Worm (Caenorhabditis elegans) whole organism, midembryonic: Measurements from ENCODE around the gene C18F10.2.

ENCODE experiments used
- T22C8.4 ChIP-seq: fragments of 200-800 bp; sonication (Bioruptor generic); IDR thresholded peaks from 2 replicates; pipeline ENCODE4 v1.3.6; 2022; ENCODE audit warnings: missing genetic modification characterization, missing compliant biosample characterization
- cog-1 ChIP-seq: sonication (generic microtip); optimal IDR thresholded peaks from 2 replicates; lab custom pipeline; 2016; ENCODE audit warnings: missing genetic modification characterization, missing compliant biosample characterization
- flt-1 ChIP-seq: fragments of 200-800 bp; sonication (Bioruptor generic); IDR thresholded peaks from 2 replicates; pipeline ENCODE4 v1.3.6; 2022; ENCODE audit warnings: missing genetic modification characterization, missing compliant biosample characterization
- klf-2 ChIP-seq: fragments of 200-800 bp; sonication (Bioruptor generic); conservative IDR thresholded peaks from 2 replicates; pipeline ENCODE4 v1.3.6; 2022; ENCODE audit warnings: missing genetic modification reagents, missing genetic modification characterization, missing compliant biosample characterization
- med-1 ChIP-seq: sonication (generic microtip); optimal IDR thresholded peaks from 2 replicates; lab custom pipeline; 2017; ENCODE audit warnings: missing genetic modification characterization, mild to moderate bottlenecking, missing compliant biosample characterization, antibody characterized with exemption, missing genetic modification reagents; ENCODE audit not compliant: insufficient read depth
- ref-1 ChIP-seq: fragments of 200-800 bp; sonication (Bioruptor generic); conservative IDR thresholded peaks from 2 replicates; pipeline ENCODE4 v1.3.6; 2022; ENCODE audit warnings: missing genetic modification reagents, missing genetic modification characterization, missing compliant biosample characterization
- tab-1 ChIP-seq: fragments of 200-800 bp; sonication (Bioruptor generic); IDR thresholded peaks from 2 replicates; pipeline ENCODE4 v1.3.6; 2022; ENCODE audit warnings: missing genetic modification characterization, missing compliant biosample characterization
- ztf-23 ChIP-seq: fragments of 200-800 bp; sonication (Bioruptor generic); IDR thresholded peaks from 2 replicates; pipeline ENCODE4 v1.3.6; 2022; ENCODE audit warnings: missing genetic modification reagents, missing genetic modification characterization, missing compliant biosample characterization
- ztf-29 ChIP-seq: fragments of 200-800 bp; sonication (Bioruptor generic); IDR thresholded peaks from 2 replicates; pipeline ENCODE4 v1.3.6; 2022; ENCODE audit warnings: missing genetic modification reagents, missing genetic modification characterization, missing compliant biosample characterization

Gene C18F10.2

DNA sequence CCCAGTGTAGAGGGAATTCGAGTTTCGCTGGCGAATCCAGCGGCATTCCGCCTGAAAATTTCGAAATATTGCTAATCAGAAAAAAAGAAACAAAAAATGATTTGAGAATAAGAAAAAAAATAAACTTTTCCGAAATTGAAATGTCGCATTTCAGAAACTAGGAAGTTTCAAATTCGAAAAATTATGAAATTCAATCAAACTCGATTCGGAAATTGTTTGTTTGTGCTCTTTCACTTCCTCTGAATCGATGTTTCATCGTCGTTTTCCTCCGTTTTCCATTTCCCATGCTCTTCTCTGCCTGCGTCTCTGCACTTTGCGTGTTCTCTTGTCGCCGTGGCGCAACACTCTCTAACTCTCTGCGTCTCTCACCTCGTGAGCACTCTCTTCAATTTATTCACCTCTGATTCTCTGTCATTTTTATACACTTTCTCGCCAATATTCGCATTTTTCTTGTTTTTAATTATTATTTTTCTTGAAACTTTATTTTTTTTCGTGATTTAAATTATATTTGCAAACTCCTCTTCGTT, 5.4 kb downstream of the C18F10.2 start, which contains the start of gene C18F10.7:
TSS of gene C18F10.7 (minus strand) at position 51 of the 527 bp plus-strand sequence.
- TF ChIP-seq cog-1 (tag; lab: Kevin White, UChicago) (peak; percentile 6), tab-1 (no peak)

- no peak for TF ChIP-seq ref-1 (GFP tag; lab: Robert Waterston, UW)
- no peak for TF ChIP-seq tab-1
- no peak for TF ChIP-seq ztf-23 (GFP tag; lab: Robert Waterston, UW)
- TF ChIP-seq klf-2, result no peak
- TF ChIP-seq cog-1 (tag; lab: Kevin White, UChicago), result no peak
- no peak for TF ChIP-seq med-1 (GFP tag; lab: Kevin White, UChicago)
- TF ChIP-seq T22C8.4 (GFP tag; lab: Robert Waterston, UW), result no peak
- no peak for TF ChIP-seq flt-1
- TF ChIP-seq ztf-29 (GFP tag; lab: Robert Waterston, UW), result no peak
Measured at ce11 chrIII:6279453-6279852, 6.5 kb downstream of the C18F10.2 start.

DNA sequence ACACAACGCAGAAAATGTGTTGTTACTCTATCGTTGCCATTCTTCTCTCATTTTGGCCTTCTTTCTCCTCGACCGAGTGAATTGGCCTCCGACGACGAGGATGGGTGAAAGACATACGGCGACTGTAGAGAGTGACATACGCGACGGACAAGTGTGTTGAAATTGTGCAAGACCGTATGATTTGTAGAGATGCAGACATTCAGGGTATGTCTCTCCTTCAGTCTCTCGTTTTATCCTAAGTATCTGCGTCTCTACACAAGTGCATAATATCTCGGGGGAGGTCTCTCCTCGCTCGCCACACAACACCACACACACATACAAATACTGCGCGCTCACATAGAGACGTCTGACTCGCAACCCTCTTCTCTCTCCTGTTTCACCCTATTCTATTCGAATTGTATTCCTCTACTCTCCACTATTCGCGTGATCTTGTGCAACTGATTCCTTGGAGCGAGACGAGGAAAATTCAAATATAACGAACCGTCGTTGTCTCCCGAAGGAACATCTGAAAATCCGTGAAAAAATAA, 7.2 kb downstream of the C18F10.2 start, which contains the start of gene hmg-1.2:
TSS of gene hmg-1.2 (plus strand) at position 311 of the 527 bp plus-strand sequence.
- TF ChIP-seq flt-1, result peak; percentile 49; the same call in 1 of the 2 replicates
- peak; percentile 74 for TF ChIP-seq cog-1 (tag; lab: Kevin White, UChicago)
- TF ChIP-seq tab-1, result no peak

DNA sequence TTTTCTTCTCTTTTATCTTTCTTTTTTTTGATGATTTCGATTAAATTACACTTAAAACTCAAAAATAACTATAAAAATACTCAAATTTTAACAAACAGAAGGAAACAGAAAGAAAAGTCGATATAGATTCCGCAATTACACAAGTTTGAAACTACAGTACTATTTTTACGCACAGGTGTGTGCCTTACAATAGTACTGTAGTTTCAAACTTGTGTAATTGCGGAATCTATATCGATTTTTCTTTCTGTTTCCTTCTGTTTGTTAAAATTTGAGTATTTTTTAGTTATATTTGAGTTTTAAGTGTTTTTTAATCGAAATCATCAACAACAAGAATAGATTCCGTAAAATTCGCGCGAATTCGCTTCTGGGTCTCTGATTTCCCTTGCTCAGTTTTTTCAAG, 10.1 kb downstream of the C18F10.2 start:
- no peak for TF ChIP-seq tab-1
- TF ChIP-seq T22C8.4 (GFP tag; lab: Robert Waterston, UW), result peak; percentile 36; the same call in 1 of the 2 replicates

ce11 chrIII:6285890-6286289, 12.9 kb downstream of the C18F10.2 start, which contains the start of gene gadr-3:
Gene gadr-3 (minus strand): TSS chrIII:6285990.
- TF ChIP-seq klf-2 (no peak), T22C8.4 (GFP tag; lab: Robert Waterston, UW) (no peak), ztf-29 (GFP tag; lab: Robert Waterston, UW) (no peak), cog-1 (tag; lab: Kevin White, UChicago) (no peak), ztf-23 (GFP tag; lab: Robert Waterston, UW) (no peak), ref-1 (GFP tag; lab: Robert Waterston, UW) (no peak), med-1 (GFP tag; lab: Kevin White, UChicago) (no peak), tab-1 (no peak)

DNA sequence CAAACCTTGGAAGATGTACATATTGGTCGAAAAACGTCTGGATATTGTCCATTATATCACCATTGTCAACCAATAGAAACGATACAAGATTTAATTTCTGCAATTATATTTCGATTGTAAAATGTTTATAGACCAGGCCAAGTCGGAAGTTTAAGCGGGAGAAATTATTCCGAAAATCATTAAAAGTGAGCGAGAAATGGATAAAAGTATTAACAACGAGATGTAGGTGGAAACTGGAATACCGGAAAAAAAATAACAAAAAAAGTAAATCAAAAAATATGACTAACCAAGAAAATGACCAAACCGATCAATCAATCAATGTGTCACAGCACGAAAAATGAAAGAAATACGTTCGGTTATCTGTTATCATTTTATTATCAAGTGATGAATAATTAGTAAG, 14.2 kb downstream of the C18F10.2 start, which contains the start of gene F47D12.6:
TSS of gene F47D12.6 (minus strand) at position 101 of the 400 bp plus-strand sequence.
- no peak for TF ChIP-seq T22C8.4 (GFP tag; lab: Robert Waterston, UW)
- TF ChIP-seq med-1 (GFP tag; lab: Kevin White, UChicago), result no peak
- TF ChIP-seq ref-1 (GFP tag; lab: Robert Waterston, UW), result no peak
- no peak for TF ChIP-seq ztf-29 (GFP tag; lab: Robert Waterston, UW)
- TF ChIP-seq ztf-23 (GFP tag; lab: Robert Waterston, UW), result no peak
- no peak for TF ChIP-seq flt-1
- TF ChIP-seq klf-2, result no peak
- TF ChIP-seq tab-1, result no peak
- no peak for TF ChIP-seq cog-1 (tag; lab: Kevin White, UChicago)

DNA sequence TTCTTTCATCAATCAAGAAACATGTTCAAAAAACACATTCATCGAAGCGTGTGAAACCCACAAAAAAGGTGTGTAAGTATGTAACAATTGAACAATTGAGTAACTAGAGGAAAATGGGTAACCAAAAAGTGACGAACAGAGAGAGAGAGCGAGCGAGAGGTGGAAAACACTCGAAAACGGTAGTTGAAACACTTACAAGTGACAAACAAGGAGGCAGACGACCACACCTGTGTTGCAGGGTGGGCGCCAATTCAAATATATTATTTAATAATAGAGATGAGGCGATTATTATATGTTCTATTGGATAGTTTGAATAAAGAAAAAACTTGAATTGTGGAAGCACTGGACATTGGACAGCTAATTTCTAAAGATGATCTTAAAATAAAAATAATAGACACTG, 16.4 kb downstream of the C18F10.2 start:
- TF ChIP-seq T22C8.4 (GFP tag; lab: Robert Waterston, UW) (no peak), flt-1 (no peak), ref-1 (GFP tag; lab: Robert Waterston, UW) (no peak), ztf-23 (GFP tag; lab: Robert Waterston, UW) (no peak), klf-2 (no peak), cog-1 (tag; lab: Kevin White, UChicago) (no peak), tab-1 (no peak), med-1 (GFP tag; lab: Kevin White, UChicago) (no peak), ztf-29 (GFP tag; lab: Robert Waterston, UW) (no peak)

ce11 chrIII:6290469-6291182, 17.7 kb downstream of the C18F10.2 start:
- TF ChIP-seq T22C8.4 (GFP tag; lab: Robert Waterston, UW), result no peak
- TF ChIP-seq tab-1, result no peak
- TF ChIP-seq med-1 (GFP tag; lab: Kevin White, UChicago), result no peak
- TF ChIP-seq ztf-23 (GFP tag; lab: Robert Waterston, UW), result no peak
- TF ChIP-seq flt-1, result no peak
- no peak for TF ChIP-seq cog-1 (tag; lab: Kevin White, UChicago)
- TF ChIP-seq ztf-29 (GFP tag; lab: Robert Waterston, UW), result no peak
- no peak for TF ChIP-seq klf-2
- TF ChIP-seq ref-1 (GFP tag; lab: Robert Waterston, UW), result no peak

DNA sequence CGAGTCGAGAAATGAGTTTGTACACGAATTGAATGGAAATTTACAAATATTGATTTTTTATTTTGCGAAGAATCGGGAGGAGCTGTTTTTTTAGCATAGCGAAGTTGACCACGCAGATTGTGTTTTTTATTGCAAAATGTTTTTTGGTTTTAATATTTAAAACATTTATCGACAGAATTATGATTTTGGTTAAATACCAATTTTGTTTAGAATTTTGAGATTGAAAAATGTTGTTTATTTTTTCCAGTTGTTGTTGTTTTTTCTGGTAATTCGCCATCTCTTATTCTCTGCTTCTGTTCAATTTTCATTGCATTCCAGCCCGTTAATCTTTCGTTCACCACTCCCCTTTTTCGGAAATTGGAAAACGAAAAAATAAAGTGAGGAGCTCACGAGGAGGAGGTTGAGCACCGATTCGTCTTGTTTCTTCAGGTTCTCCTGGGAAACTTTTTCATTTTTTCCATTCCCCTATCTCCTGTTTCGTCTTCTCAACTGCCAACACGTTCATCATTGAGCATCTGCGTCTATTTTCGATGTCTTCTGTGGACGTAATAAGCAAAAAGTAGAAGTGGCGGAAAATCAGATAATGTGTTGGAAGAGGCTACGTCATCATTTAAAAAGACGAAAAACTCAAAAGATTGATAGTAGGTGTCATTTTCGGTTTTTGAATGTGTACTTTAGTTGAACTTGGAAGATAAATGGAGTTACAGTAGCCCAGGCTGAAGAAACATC, 23.2 kb downstream of the C18F10.2 start, which contains the start of gene F47D12.7:
TSS of gene F47D12.7 (minus strand) at position 51 of the 729 bp plus-strand sequence.
- TF ChIP-seq klf-2 (no peak), flt-1 (no peak), tab-1 (no peak), cog-1 (tag; lab: Kevin White, UChicago) (no peak), ztf-29 (GFP tag; lab: Robert Waterston, UW) (no peak), ztf-23 (GFP tag; lab: Robert Waterston, UW) (no peak)
